Worm (Caenorhabditis elegans): Measurements from ENCODE around the gene F10D2.16.

DNA sequence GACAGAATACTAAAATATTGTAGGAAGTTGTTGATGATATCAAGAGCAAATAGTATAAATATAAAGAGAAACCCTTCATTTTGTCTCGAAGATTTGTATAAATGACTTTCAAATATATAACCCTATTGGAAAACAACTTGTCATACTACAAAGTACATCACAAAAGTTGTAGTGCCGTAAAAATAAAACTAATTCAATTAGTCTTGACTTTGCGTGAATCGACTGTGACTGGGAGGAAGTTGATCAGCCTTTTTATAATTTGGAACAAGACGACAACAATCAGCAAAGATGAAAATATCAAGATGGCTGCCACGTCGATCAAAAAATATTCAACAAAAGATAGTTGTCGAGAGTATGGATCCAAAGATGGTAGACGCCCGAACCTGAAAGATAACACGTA, 7.8 kb downstream of the F10D2.16 start, which contains the start of gene ugt-40:
- TF ChIP-seq skn-1 (tag; optimal IDR thresholded peaks at IDR 0.05) (no peak), nhr-76 (tag; optimal IDR thresholded peaks at IDR 0.05) (no peak), nhr-12 (tag; optimal IDR thresholded peaks at IDR 0.05) (no peak), nhr-77 (tag; optimal IDR thresholded peaks at IDR 0.05) (no peak)

Data from whole organism, L3 larva.